Worm (Caenorhabditis elegans) whole organism, young adult: ENCODE data around the gene mog-5.
A peak's percentile ranks its signal among the peaks of the same experiment; 100 is the strongest.

Experiments
- B0019.2 ChIP-seq: fragments of 200-800 bp; sonication (Bioruptor generic); conservative IDR thresholded peaks from 2 replicates; pipeline ENCODE4 v1.3.6; 2022; ENCODE audit warnings: missing genetic modification reagents, missing genetic modification characterization, missing compliant biosample characterization
- B0035.1 ChIP-seq: sonication (generic microtip); optimal IDR thresholded peaks from 2 replicates; lab custom pipeline; 2016; ENCODE audit warnings: missing genetic modification characterization, mild to moderate bottlenecking, missing compliant biosample characterization, missing genotype, missing genetic modification reagents
- B0336.3 ChIP-seq: fragments of 200-800 bp; sonication (Bioruptor generic); IDR thresholded peaks from 2 replicates; pipeline ENCODE4 v1.3.6; 2022; ENCODE audit warnings: missing genetic modification characterization, missing compliant biosample characterization
- C06A6.2 ChIP-seq: fragments of 200-800 bp; sonication (Bioruptor generic); conservative IDR thresholded peaks from 2 replicates; pipeline ENCODE4 v1.3.6; 2022; ENCODE audit warnings: missing genetic modification characterization, missing compliant biosample characterization
- F33H1.4 ChIP-seq: fragments of 200-800 bp; sonication (Bioruptor generic); IDR thresholded peaks from 2 replicates; pipeline ENCODE4 v1.3.6; 2022; ENCODE audit warnings: missing genetic modification reagents, missing genetic modification characterization, missing compliant biosample characterization
- F55B11.4 ChIP-seq: sonication (generic microtip); optimal IDR thresholded peaks from 2 replicates; lab custom pipeline; 2016; ENCODE audit warnings: missing compliant biosample characterization, missing genetic modification characterization, borderline replicate concordance; ENCODE audit not compliant: insufficient read depth
- K12H6.12 ChIP-seq: fragments of 200-800 bp; sonication (Bioruptor generic); optimal IDR thresholded peaks from 2 replicates; lab custom pipeline; 2018; ENCODE audit warnings: mild to moderate bottlenecking, missing genetic modification characterization, missing compliant biosample characterization
- Y67H2A.10 ChIP-seq: fragments of 200-800 bp; sonication (Bioruptor generic); conservative IDR thresholded peaks from 2 replicates; pipeline ENCODE4 v1.3.6; 2022; ENCODE audit warnings: missing genetic modification reagents, missing genetic modification characterization, missing compliant biosample characterization
- aptf-2 ChIP-seq: fragments of 200-800 bp; sonication (Bioruptor generic); conservative IDR thresholded peaks from 2 replicates; pipeline ENCODE4 v1.3.6; 2022; ENCODE audit warnings: missing genetic modification reagents, missing genetic modification characterization, missing compliant biosample characterization
- atf-7 ChIP-seq: sonication (generic microtip); optimal IDR thresholded peaks from 2 replicates; lab custom pipeline; 2017; ENCODE audit warnings: mild to moderate bottlenecking, missing genetic modification characterization, missing compliant biosample characterization
- attf-3 ChIP-seq: fragments of 200-800 bp; sonication (Bioruptor generic); conservative IDR thresholded peaks from 2 replicates; pipeline ENCODE4 v1.3.6; 2022; ENCODE audit warnings: missing genetic modification reagents, missing genetic modification characterization, missing compliant biosample characterization
- attf-6 ChIP-seq: fragments of 200-800 bp; sonication (Bioruptor generic); IDR thresholded peaks from 2 replicates; pipeline ENCODE4 v1.3.6; 2022; ENCODE audit warnings: missing genetic modification reagents, missing genetic modification characterization, missing compliant biosample characterization
- bed-1 ChIP-seq: fragments of 200-800 bp; sonication (Bioruptor generic); IDR thresholded peaks from 2 replicates; pipeline ENCODE4 v1.3.6; 2022; ENCODE audit warnings: missing genetic modification reagents, missing genetic modification characterization, missing compliant biosample characterization
- bed-2 ChIP-seq: fragments of 200-800 bp; sonication (Bioruptor generic); IDR thresholded peaks from 2 replicates; pipeline ENCODE4 v1.3.6; 2022; ENCODE audit warnings: missing genetic modification reagents, missing genetic modification characterization, missing compliant biosample characterization
- ccch-3 ChIP-seq: fragments of 200-800 bp; sonication (Bioruptor generic); optimal IDR thresholded peaks from 2 replicates; lab custom pipeline; 2018; ENCODE audit warnings: mild to moderate bottlenecking, missing genetic modification characterization, missing compliant biosample characterization
- cebp-2 ChIP-seq: fragments of 200-800 bp; sonication (Bioruptor generic); IDR thresholded peaks from 2 replicates; pipeline ENCODE4 v1.3.6; 2022; ENCODE audit warnings: missing genetic modification characterization, missing compliant biosample characterization
- ceh-40 ChIP-seq: fragments of 200-800 bp; sonication (Bioruptor generic); IDR thresholded peaks from 2 replicates; pipeline ENCODE4 v1.3.6; 2022; ENCODE audit warnings: missing genetic modification characterization, missing compliant biosample characterization
- ceh-58 ChIP-seq: fragments of 200-800 bp; sonication (Bioruptor generic); IDR thresholded peaks from 2 replicates; pipeline ENCODE4 v1.3.6; 2022; ENCODE audit warnings: missing genetic modification characterization, missing compliant biosample characterization
- ceh-79 ChIP-seq: sonication (generic microtip); optimal IDR thresholded peaks from 2 replicates; lab custom pipeline; 2017; ENCODE audit warnings: mild to moderate bottlenecking, missing genetic modification characterization, missing compliant biosample characterization
- ceh-91 ChIP-seq: fragments of 200-800 bp; sonication (Bioruptor generic); IDR thresholded peaks from 2 replicates; pipeline ENCODE4 v1.3.6; 2022; ENCODE audit warnings: missing genetic modification reagents, missing genetic modification characterization, missing compliant biosample characterization
- dox-1 ChIP-seq: fragments of 200-800 bp; sonication (Bioruptor generic); IDR thresholded peaks from 2 replicates; pipeline ENCODE4 v1.3.6; 2022; ENCODE audit warnings: missing genetic modification reagents, missing genetic modification characterization, missing compliant biosample characterization
- dpff-1 ChIP-seq: sonication (generic microtip); optimal IDR thresholded peaks from 2 replicates; lab custom pipeline; 2017; ENCODE audit warnings: mild to moderate bottlenecking, missing genetic modification characterization, missing compliant biosample characterization
- efl-1 ChIP-seq: fragments of 150-350 bp; optimal IDR thresholded peaks from 2 replicates; lab custom pipeline; 2014; ENCODE audit warnings: missing biosample characterization, missing genetic modification reagents, missing genetic modification characterization
- egl-18 ChIP-seq: fragments of 200-800 bp; sonication (Bioruptor generic); IDR thresholded peaks from 2 replicates; pipeline ENCODE4 v1.3.6; 2022; ENCODE audit warnings: missing genetic modification reagents, missing genetic modification characterization, missing compliant biosample characterization
- ets-4 ChIP-seq: fragments of 200-800 bp; sonication (Bioruptor generic); optimal IDR thresholded peaks from 2 replicates; lab custom pipeline; 2018; ENCODE audit warnings: mild to moderate bottlenecking, missing genetic modification characterization, missing compliant biosample characterization
- lin-35 ChIP-seq, 3 experiments: fragments of 150-350 bp in 2 of 3; sonication (generic microtip) in 1 of 3; optimal IDR thresholded peaks; 2 replicates each; lab custom pipeline; 2014 to 2018; ENCODE audit warnings: missing biosample characterization in 3 of 3, missing genetic modification characterization in 3 of 3, missing genetic modification reagents in 3 of 3
- lin-54 ChIP-seq: fragments of 200-800 bp; sonication (Bioruptor generic); optimal IDR thresholded peaks from 2 replicates; lab custom pipeline; 2018; ENCODE audit warnings: mild to moderate bottlenecking, missing genetic modification characterization, missing compliant biosample characterization
- lir-1 ChIP-seq: fragments of 200-800 bp; sonication (Bioruptor generic); conservative IDR thresholded peaks from 2 replicates; pipeline ENCODE4 v1.3.6; 2022; ENCODE audit warnings: missing genetic modification reagents, missing genetic modification characterization, missing compliant biosample characterization
- lsy-27 ChIP-seq: sonication (generic microtip); optimal IDR thresholded peaks from 2 replicates; lab custom pipeline; 2017; ENCODE audit warnings: missing genetic modification characterization, mild to moderate bottlenecking, missing compliant biosample characterization, antibody characterized with exemption, missing genotype, borderline replicate concordance; ENCODE audit not compliant: insufficient read depth
- madf-6 ChIP-seq: fragments of 200-800 bp; sonication (Bioruptor generic); IDR thresholded peaks from 2 replicates; pipeline ENCODE4 v1.3.6; 2022; ENCODE audit warnings: missing genetic modification reagents, missing genetic modification characterization, missing compliant biosample characterization
- mes-4 ChIP-seq: sonication (generic microtip); optimal IDR thresholded peaks from 2 replicates; lab custom pipeline; 2016; ENCODE audit warnings: missing genotype, missing genetic modification characterization, missing compliant biosample characterization
- mxl-1 ChIP-seq: sonication (generic microtip); optimal IDR thresholded peaks from 2 replicates; lab custom pipeline; 2016; ENCODE audit warnings: missing genetic modification characterization, missing compliant biosample characterization
- nfyb-1 ChIP-seq: fragments of 200-800 bp; sonication (Bioruptor generic); IDR thresholded peaks from 2 replicates; pipeline ENCODE4 v1.3.6; 2022; ENCODE audit warnings: missing genetic modification reagents, missing genetic modification characterization, missing compliant biosample characterization
- nhr-90 ChIP-seq: sonication (generic microtip); optimal IDR thresholded peaks from 2 replicates; lab custom pipeline; 2016; ENCODE audit warnings: missing genotype, mild to moderate bottlenecking, missing genetic modification characterization, missing compliant biosample characterization
- pha-4 ChIP-seq: fragments of 150-350 bp; sonication (generic microtip); optimal IDR thresholded peaks from 2 replicates; lab custom pipeline; 2014; ENCODE audit warnings: missing biosample characterization, missing genetic modification reagents, missing genetic modification characterization
- repo-1 ChIP-seq: sonication (generic microtip); optimal IDR thresholded peaks from 2 replicates; lab custom pipeline; 2017; ENCODE audit warnings: mild to moderate bottlenecking, missing genetic modification characterization, missing compliant biosample characterization
- sdz-38 ChIP-seq: sonication (generic microtip); optimal IDR thresholded peaks from 2 replicates; lab custom pipeline; 2016; ENCODE audit warnings: missing genotype, missing genetic modification characterization, missing compliant biosample characterization
- snpc-1.1 ChIP-seq: sonication (generic microtip); optimal IDR thresholded peaks from 2 replicates; lab custom pipeline; 2017; ENCODE audit warnings: missing genetic modification characterization, mild to moderate bottlenecking, missing compliant biosample characterization, antibody characterized with exemption, moderate library complexity, missing genotype, missing genetic modification reagents; ENCODE audit not compliant: insufficient read depth
- snpc-3.4 ChIP-seq: sonication (generic microtip); optimal IDR thresholded peaks from 2 replicates; lab custom pipeline; 2017; ENCODE audit warnings: missing genetic modification characterization, mild to moderate bottlenecking, missing compliant biosample characterization, antibody characterized with exemption, moderate library complexity, missing genotype, missing genetic modification reagents
- somi-1 ChIP-seq: fragments of 200-800 bp; sonication (Bioruptor generic); optimal IDR thresholded peaks from 2 replicates; lab custom pipeline; 2018; ENCODE audit warnings: mild to moderate bottlenecking, missing genetic modification characterization, missing compliant biosample characterization
- sptf-2 ChIP-seq: fragments of 200-800 bp; sonication (Bioruptor generic); optimal IDR thresholded peaks from 2 replicates; lab custom pipeline; 2018; ENCODE audit warnings: mild to moderate bottlenecking, missing genetic modification characterization, missing compliant biosample characterization
- tbp1 ChIP-seq: fragments of 200-800 bp; sonication (Bioruptor generic); optimal IDR thresholded peaks from 2 replicates; lab custom pipeline; 2018; ENCODE audit warnings: mild to moderate bottlenecking, missing genetic modification characterization, missing compliant biosample characterization
- unc-62 ChIP-seq: fragments of 150-350 bp; optimal IDR thresholded peaks from 2 replicates; lab custom pipeline; 2014; ENCODE audit warnings: missing biosample characterization, missing genetic modification reagents, missing genetic modification characterization
- ztf-18 ChIP-seq: sonication (generic microtip); optimal IDR thresholded peaks from 2 replicates; lab custom pipeline; 2016; ENCODE audit warnings: missing genotype, mild to moderate bottlenecking, missing genetic modification characterization, missing compliant biosample characterization
- ztf-28 ChIP-seq: fragments of 200-800 bp; sonication (Bioruptor generic); IDR thresholded peaks from 2 replicates; pipeline ENCODE4 v1.3.6; 2022; ENCODE audit warnings: missing genetic modification reagents, missing genetic modification characterization, missing compliant biosample characterization
- ztf-3 ChIP-seq: fragments of 200-800 bp; sonication (Bioruptor generic); optimal IDR thresholded peaks from 2 replicates; lab custom pipeline; 2018; ENCODE audit warnings: mild to moderate bottlenecking, missing genetic modification characterization, missing compliant biosample characterization
- ztf-6 ChIP-seq: fragments of 200-800 bp; sonication (Bioruptor generic); IDR thresholded peaks from 2 replicates; pipeline ENCODE4 v1.3.6; 2022; ENCODE audit warnings: missing genetic modification reagents, missing genetic modification characterization, missing compliant biosample characterization

mog-5 gene

ce11 chrII:5425633-5426032, 26.3 kb downstream of the mog-5 start, which contains the start of gene F07F6.8:
Gene F07F6.8 (minus strand): TSS chrII:5425733.
- TF ChIP-seq mxl-1 (tag; lab: Kevin White, UChicago) (peak; percentile 6), repo-1 (peak; percentile 16), madf-6 (GFP tag; lab: Robert Waterston, UW) (0 out of 2 replicates have a peak, but pooled peaks have one; percentile 14), F33H1.4 (GFP tag; lab: Robert Waterston, UW) (no peak), lsy-27 (tag; lab: Kevin White, UChicago) (no peak)

- no peak for TF ChIP-seq ceh-58
- peak; percentile 47 for TF ChIP-seq atf-7
- TF ChIP-seq ztf-3: no peak
- no peak; the same call in 1 of the 2 replicates for TF ChIP-seq Y67H2A.10 (GFP tag; lab: Robert Waterston, UW)
- no peak for TF ChIP-seq bed-2
- no peak for TF ChIP-seq sdz-38 (tag; lab: Kevin White, UChicago)
- no peak for TF ChIP-seq ceh-91 (GFP tag; lab: Robert Waterston, UW)
- no peak for TF ChIP-seq sptf-2
- TF ChIP-seq ztf-6 (GFP tag; lab: Robert Waterston, UW): no peak
- TF ChIP-seq nhr-90 (tag; lab: Kevin White, UChicago): no peak
- peak; percentile 43 for TF ChIP-seq unc-62 (GFP tag; lab: Kevin White, UChicago)
- no peak for TF ChIP-seq mxl-1 (tag; lab: Kevin White, UChicago)
- TF ChIP-seq snpc-1.1 (tag; lab: Kevin White, UChicago): no peak
- peak; percentile 38 for TF ChIP-seq K12H6.12 (tag; lab: Kevin White, UChicago)
- no peak for TF ChIP-seq ceh-40 (GFP tag; lab: Robert Waterston, UW)
- peak; percentile 29 for TF ChIP-seq tbp1 (GFP tag; lab: Kevin White, UChicago)
- TF ChIP-seq B0035.1: no peak
- TF ChIP-seq madf-6 (GFP tag; lab: Robert Waterston, UW): no peak
- no peak for TF ChIP-seq F55B11.4 (tag; lab: Kevin White, UChicago)
- peak; percentile 18 for TF ChIP-seq lin-54
- no peak for TF ChIP-seq ztf-28 (GFP tag; lab: Robert Waterston, UW)
- TF ChIP-seq ceh-79 (tag; lab: Kevin White, UChicago): no peak
- no peak for TF ChIP-seq dpff-1 (tag; lab: Kevin White, UChicago)
- no peak for TF ChIP-seq lir-1 (GFP tag; lab: Robert Waterston, UW)
- no peak for TF ChIP-seq ztf-18 (tag; lab: Kevin White, UChicago)
- no peak for TF ChIP-seq snpc-3.4
- no peak for TF ChIP-seq attf-6 (GFP tag; lab: Robert Waterston, UW)
- no peak for TF ChIP-seq efl-1 (GFP tag; lab: Kevin White, UChicago)
- peak; percentile 65; the same call in 1 of the 2 replicates for TF ChIP-seq B0336.3 (GFP tag; lab: Robert Waterston, UW)
- no peak for TF ChIP-seq bed-1 (GFP tag; lab: Robert Waterston, UW)
- peak; percentile 65 for TF ChIP-seq dox-1 (GFP tag; lab: Robert Waterston, UW)
- TF ChIP-seq aptf-2 (GFP tag; lab: Robert Waterston, UW): no peak
- no peak for TF ChIP-seq ccch-3 (GFP tag; lab: Kevin White, UChicago)
- TF ChIP-seq mes-4 (tag; lab: Kevin White, UChicago): no peak
- TF ChIP-seq C06A6.2 (GFP tag; lab: Robert Waterston, UW): peak; percentile 26; the same call in 1 of the 2 replicates
- no peak for TF ChIP-seq repo-1
- no peak for TF ChIP-seq cebp-2 (GFP tag; lab: Robert Waterston, UW)
- no peak for TF ChIP-seq egl-18 (GFP tag; lab: Robert Waterston, UW)
- TF ChIP-seq pha-4 (tag; lab: Kevin White, UChicago): peak; percentile 45
- 0 out of 2 replicates have a peak, but pooled peaks have one; percentile 59 for TF ChIP-seq nfyb-1 (GFP tag; lab: Robert Waterston, UW)
- TF ChIP-seq ets-4: peak; percentile 13
- TF ChIP-seq somi-1 (GFP tag; lab: Kevin White, UChicago): peak; percentile 6
- no peak for TF ChIP-seq B0019.2 (GFP tag; lab: Robert Waterston, UW)
- TF ChIP-seq attf-3: no peak
- TF ChIP-seq lin-35 (GFP tag; optimal IDR thresholded peaks at IDR 0.05; lab: Kevin White, UChicago): no peak
These were observed 26.7 kb downstream of the mog-5 start for ce11 chrII:5426054-5426453.
